Fruit fly (Drosophila melanogaster) whole organism, embryonic: ENCODE data around the gene CG34276.
A peak's percentile ranks its signal among the peaks of the same experiment; 100 is the strongest.

ENCODE experiments used
- CG11398 ChIP-seq: fragments of 200-800 bp; sonication (Bioruptor generic); optimal IDR thresholded peaks from 2 replicates; lab custom pipeline; 2016; ENCODE audit warnings: missing biosample characterization, missing genetic modification characterization
- CG12071 ChIP-seq: fragments of 200-800 bp; sonication (Bioruptor generic); optimal IDR thresholded peaks from 3 replicates; lab custom pipeline; 2018; ENCODE audit warnings: missing biosample characterization, mild to moderate bottlenecking, missing genetic modification characterization
- CG12769 ChIP-seq: fragments of 200-800 bp; sonication (Bioruptor generic); optimal IDR thresholded peaks from 2 replicates; lab custom pipeline; 2019; ENCODE audit warnings: missing biosample characterization, mild to moderate bottlenecking, missing genetic modification characterization, moderate library complexity
- CG13424 ChIP-seq: fragments of 200-800 bp; sonication (Bioruptor generic); optimal IDR thresholded peaks from 2 replicates; lab custom pipeline; 2019; ENCODE audit warnings: missing biosample characterization, mild to moderate bottlenecking, missing genetic modification characterization, moderate library complexity
- CG1603 ChIP-seq: fragments of 200-800 bp; sonication (Bioruptor generic); optimal IDR thresholded peaks from 2 replicates; lab custom pipeline; 2019; ENCODE audit warnings: missing biosample characterization, mild to moderate bottlenecking, missing genetic modification characterization, moderate library complexity
- CG18262 ChIP-seq: fragments of 200-800 bp; optimal IDR thresholded peaks from 3 replicates; lab custom pipeline; 2019; ENCODE audit warnings: missing biosample characterization, mild to moderate bottlenecking, missing genetic modification characterization, moderate library complexity
- CG2202 ChIP-seq: fragments of 200-800 bp; sonication (Bioruptor generic); optimal IDR thresholded peaks from 2 replicates; lab custom pipeline; 2018; ENCODE audit warnings: missing biosample characterization, mild to moderate bottlenecking, missing genetic modification characterization
- CG31365 ChIP-seq: fragments of 200-800 bp; sonication (Bioruptor generic); optimal IDR thresholded peaks from 2 replicates; lab custom pipeline; 2018; ENCODE audit warnings: missing biosample characterization, mild to moderate bottlenecking, missing genetic modification characterization
- CG31441 ChIP-seq: fragments of 200-800 bp; sonication (Bioruptor generic); IDR thresholded peaks from 2 replicates; pipeline ENCODE4 v1.3.6; 2022; ENCODE audit warnings: missing biosample characterization, missing genetic modification characterization
- CG33213 ChIP-seq: fragments of 200-800 bp; sonication (Bioruptor generic); optimal IDR thresholded peaks from 3 replicates; lab custom pipeline; 2016; ENCODE audit warnings: missing biosample characterization, missing genetic modification characterization
- CG33557 ChIP-seq: fragments of 200-800 bp; sonication (Bioruptor generic); optimal IDR thresholded peaks from 2 replicates; lab custom pipeline; 2019; ENCODE audit warnings: missing biosample characterization, mild to moderate bottlenecking, missing genetic modification characterization, moderate library complexity
- CG4360 ChIP-seq: fragments of 200-800 bp; sonication (Bioruptor generic); IDR thresholded peaks from 2 replicates; pipeline ENCODE4 v1.3.6; 2022; ENCODE audit warnings: missing biosample characterization, missing genetic modification characterization
- CG4854 ChIP-seq: fragments of 200-800 bp; sonication (Bioruptor generic); optimal IDR thresholded peaks from 2 replicates; lab custom pipeline; 2016; ENCODE audit warnings: missing biosample characterization, missing genetic modification characterization, inconsistent platforms
- CG5245 ChIP-seq: fragments of 200-800 bp; sonication (Bioruptor generic); optimal IDR thresholded peaks from 3 replicates; lab custom pipeline; 2016; ENCODE audit warnings: missing biosample characterization, missing genetic modification characterization
- CG6272 ChIP-seq: fragments of 200-800 bp; sonication (Bioruptor generic); IDR thresholded peaks from 2 replicates; pipeline ENCODE4 v1.3.6; 2022; ENCODE audit warnings: missing biosample characterization, missing genetic modification characterization
- CG6689 ChIP-seq: fragments of 200-800 bp; sonication (Bioruptor generic); IDR thresholded peaks from 2 replicates; pipeline ENCODE4 v1.3.6; 2022; ENCODE audit warnings: missing biosample characterization, missing genetic modification characterization
- CG8359 ChIP-seq: fragments of 200-800 bp; sonication (Bioruptor generic); optimal IDR thresholded peaks from 2 replicates; lab custom pipeline; 2017; ENCODE audit warnings: missing biosample characterization, mild to moderate bottlenecking, missing genetic modification characterization, borderline replicate concordance
- Chrac-16 ChIP-seq: fragments of 200-800 bp; sonication (Bioruptor generic); optimal IDR thresholded peaks from 3 replicates; lab custom pipeline; 2016; ENCODE audit warnings: missing biosample characterization, missing genetic modification characterization
- D19A ChIP-seq: fragments of 200-800 bp; optimal IDR thresholded peaks from 3 replicates; lab custom pipeline; 2019; ENCODE audit warnings: missing biosample characterization, mild to moderate bottlenecking, missing genetic modification characterization, moderate library complexity
- Dbx ChIP-seq: fragments of 200-800 bp; sonication (Bioruptor generic); IDR thresholded peaks from 3 replicates; pipeline ENCODE4 v1.3.6; 2022; ENCODE audit warnings: missing biosample characterization, missing genetic modification characterization
- Fer3 ChIP-seq: fragments of 200-800 bp; sonication (Bioruptor generic); optimal IDR thresholded peaks from 2 replicates; lab custom pipeline; 2018; ENCODE audit warnings: missing biosample characterization, mild to moderate bottlenecking, missing genetic modification characterization, moderate library complexity
- HHEX ChIP-seq: fragments of 200-800 bp; sonication (Bioruptor generic); optimal IDR thresholded peaks from 3 replicates; lab custom pipeline; 2017; ENCODE audit warnings: missing biosample characterization, mild to moderate bottlenecking, missing genetic modification characterization, missing genetic modification reagents
- Jarid2 ChIP-seq: fragments of 200-800 bp; sonication (Bioruptor generic); optimal IDR thresholded peaks from 3 replicates; lab custom pipeline; 2017; ENCODE audit warnings: mild to moderate bottlenecking, missing biosample characterization, missing genetic modification reagents, missing genetic modification characterization
- Lim3 ChIP-seq: fragments of 200-800 bp; sonication (Bioruptor generic); IDR thresholded peaks from 2 replicates; pipeline ENCODE4 v1.3.6; 2022; ENCODE audit warnings: missing biosample characterization, missing genetic modification characterization
- Lpt ChIP-seq: fragments of >200 bp; optimal IDR thresholded peaks from 2 replicates; lab custom pipeline; 2018; ENCODE audit warnings: missing biosample characterization, missing genetic modification characterization
- MTF-1 ChIP-seq: fragments of 200-800 bp; sonication (Bioruptor generic); optimal IDR thresholded peaks from 2 replicates; lab custom pipeline; 2018; ENCODE audit warnings: missing biosample characterization, mild to moderate bottlenecking, missing genetic modification characterization, borderline replicate concordance
- Nf-YA ChIP-seq: fragments of 200-800 bp; sonication (Bioruptor generic); IDR thresholded peaks from 2 replicates; pipeline ENCODE4 v1.3.6; 2022; ENCODE audit warnings: missing biosample characterization, missing genetic modification characterization
- Opbp ChIP-seq: fragments of 200-800 bp; sonication (Bioruptor generic); IDR thresholded peaks from 3 replicates; pipeline ENCODE4 v1.3.6; 2022; ENCODE audit warnings: missing biosample characterization, missing genetic modification characterization; ENCODE audit not compliant: partially characterized antibody
- Sox102F ChIP-seq: fragments of 200-800 bp; sonication (Bioruptor generic); optimal IDR thresholded peaks from 2 replicates; lab custom pipeline; 2018; ENCODE audit warnings: missing biosample characterization, mild to moderate bottlenecking, missing genetic modification characterization, moderate library complexity
- TFAM ChIP-seq: fragments of 200-800 bp; sonication (Bioruptor generic); optimal IDR thresholded peaks from 2 replicates; lab custom pipeline; 2017; ENCODE audit warnings: missing biosample characterization, missing genetic modification characterization, inconsistent platforms
- Xrp1 ChIP-seq: fragments of 200-800 bp; sonication (Bioruptor generic); IDR thresholded peaks from 2 replicates; pipeline ENCODE4 v1.3.6; 2022; ENCODE audit warnings: missing biosample characterization, missing genetic modification characterization
- al ChIP-seq: fragments of 200-800 bp; sonication (Bioruptor generic); IDR thresholded peaks from 2 replicates; pipeline ENCODE4 v1.3.6; 2022; ENCODE audit warnings: missing biosample characterization, missing genetic modification characterization
- ap ChIP-seq: fragments of 200-800 bp; sonication (Bioruptor generic); IDR thresholded peaks from 2 replicates; pipeline ENCODE4 v1.3.6; 2022; ENCODE audit warnings: missing biosample characterization, missing genetic modification characterization
- chm ChIP-seq: fragments of 200-800 bp; sonication (Bioruptor generic); IDR thresholded peaks from 2 replicates; pipeline ENCODE4 v1.3.6; 2022; ENCODE audit warnings: missing biosample characterization, missing genetic modification characterization
- crc ChIP-seq: fragments of 200-800 bp; sonication (Bioruptor generic); optimal IDR thresholded peaks from 2 replicates; lab custom pipeline; 2016; ENCODE audit warnings: missing biosample characterization, missing genetic modification characterization
- danr ChIP-seq: fragments of 200-800 bp; sonication (Bioruptor generic); IDR thresholded peaks from 2 replicates; pipeline ENCODE4 v1.3.6; 2022; ENCODE audit warnings: missing biosample characterization, missing genetic modification characterization
- ewg ChIP-seq: fragments of 200-800 bp; sonication (Bioruptor generic); optimal IDR thresholded peaks from 3 replicates; lab custom pipeline; 2017; ENCODE audit warnings: mild to moderate bottlenecking, missing biosample characterization, missing genetic modification reagents, missing genetic modification characterization
- fd96Cb ChIP-seq: fragments of 200-800 bp; sonication (Bioruptor generic); optimal IDR thresholded peaks from 2 replicates; lab custom pipeline; 2018; ENCODE audit warnings: missing biosample characterization, mild to moderate bottlenecking, missing genetic modification characterization, moderate library complexity
- gsb-n ChIP-seq: fragments of 200-800 bp; sonication (Bioruptor generic); optimal IDR thresholded peaks from 3 replicates; lab custom pipeline; 2018; ENCODE audit warnings: missing biosample characterization, mild to moderate bottlenecking, missing genetic modification characterization
- jing ChIP-seq: fragments of 200-800 bp; sonication (Bioruptor generic); optimal IDR thresholded peaks from 2 replicates; lab custom pipeline; 2018; ENCODE audit warnings: missing biosample characterization, mild to moderate bottlenecking, missing genetic modification characterization
- maf-S ChIP-seq: fragments of 200-800 bp; sonication (Bioruptor generic); optimal IDR thresholded peaks from 2 replicates; lab custom pipeline; 2016; ENCODE audit warnings: missing biosample characterization, missing genetic modification characterization
- nau ChIP-seq: fragments of 200-800 bp; sonication (Bioruptor generic); optimal IDR thresholded peaks from 3 replicates; lab custom pipeline; 2017; ENCODE audit warnings: missing biosample characterization, mild to moderate bottlenecking, missing genetic modification characterization, missing genetic modification reagents
- nerfin-2 ChIP-seq: fragments of 200-800 bp; sonication (Bioruptor generic); IDR thresholded peaks from 2 replicates; pipeline ENCODE4 v1.3.6; 2022; ENCODE audit warnings: missing biosample characterization, missing genetic modification characterization; ENCODE audit not compliant: partially characterized antibody
- nom ChIP-seq: fragments of 200-800 bp; sonication (Bioruptor generic); optimal IDR thresholded peaks from 2 replicates; lab custom pipeline; 2017; ENCODE audit warnings: missing biosample characterization, missing genetic modification characterization, mild to moderate bottlenecking, moderate library complexity, missing genetic modification reagents
- pzg ChIP-seq: fragments of 200-800 bp; sonication (Bioruptor generic); optimal IDR thresholded peaks from 3 replicates; lab custom pipeline; 2018; ENCODE audit warnings: missing biosample characterization, mild to moderate bottlenecking, missing genetic modification characterization, moderate library complexity
- row ChIP-seq: fragments of 200-800 bp; sonication (Bioruptor generic); IDR thresholded peaks from 3 replicates; pipeline ENCODE4 v1.3.6; 2022; ENCODE audit warnings: missing biosample characterization, missing genetic modification characterization
- shn ChIP-seq: fragments of 200-800 bp; sonication (Bioruptor generic); optimal IDR thresholded peaks from 3 replicates; lab custom pipeline; 2016; ENCODE audit warnings: missing biosample characterization, missing genetic modification characterization
- ttk ChIP-seq: fragments of 200-800 bp; sonication (Bioruptor generic); IDR thresholded peaks from 2 replicates; pipeline ENCODE4 v2.1.2; 2022; ENCODE audit warnings: missing biosample characterization, missing genetic modification characterization
- unc-4 ChIP-seq: fragments of 200-800 bp; sonication (Bioruptor generic); IDR thresholded peaks from 2 replicates; pipeline ENCODE4 v1.3.6; 2022; ENCODE audit warnings: missing biosample characterization, missing genetic modification characterization; ENCODE audit not compliant: partially characterized antibody
- zen2 ChIP-seq: fragments of 200-800 bp; sonication (Bioruptor generic); IDR thresholded peaks from 3 replicates; pipeline ENCODE4 v1.3.6; 2022; ENCODE audit warnings: missing biosample characterization, missing genetic modification characterization; ENCODE audit not compliant: partially characterized antibody

Gene CG34276

DNA sequence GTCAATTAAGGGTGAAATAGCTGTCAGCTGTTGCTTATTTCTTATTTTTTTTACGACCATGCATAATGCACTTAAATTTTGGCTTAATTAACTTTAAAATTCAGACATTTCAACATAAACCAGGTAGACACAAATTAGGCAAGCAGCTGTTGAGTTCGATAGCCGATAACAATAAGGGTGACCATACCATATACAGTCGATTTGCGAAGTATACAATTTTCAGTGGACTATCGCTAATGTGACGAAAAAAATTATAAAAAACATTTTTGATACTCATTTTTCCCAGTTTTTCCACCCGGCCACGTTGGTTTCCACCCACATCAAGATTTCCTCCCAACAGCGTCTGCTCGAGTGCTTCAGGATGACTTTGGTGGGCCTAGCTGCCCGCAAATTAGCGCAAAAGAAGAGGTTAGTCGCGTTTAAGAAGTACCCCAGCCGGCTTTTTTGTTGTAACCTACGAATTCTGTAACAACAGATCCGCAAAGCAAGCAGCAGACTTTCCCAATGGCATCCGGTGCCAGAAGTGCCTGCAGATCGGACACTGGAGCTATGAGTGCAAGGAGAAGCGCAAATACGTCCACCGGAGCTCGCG is 38.4 kb downstream of the CG34276 start, which contains the start of the genes CG4287 and CG5516 (continued):
- TF ChIP-seq Sox102F (GFP tag; lab: Kevin White, UChicago) (no peak), CG33213 (GFP tag; lab: Kevin White, UChicago) (no peak), nom (no peak), Nf-YA (GFP tag; lab: Robert Waterston, UW) (no peak), crc (GFP tag; lab: Kevin White, UChicago) (peak; percentile 6), maf-S (GFP tag; lab: Kevin White, UChicago) (no peak), al (no peak; the same call in 1 of the 2 replicates), nau (no peak), MTF-1 (GFP tag; lab: Kevin White, UChicago) (no peak), jing (GFP tag; lab: Kevin White, UChicago) (no peak), gsb-n (tag; lab: Kevin White, UChicago) (no peak), pzg (GFP tag; lab: Kevin White, UChicago) (peak; percentile 48), CG13424 (no peak), ttk (no peak), Jarid2 (GFP tag; lab: Kevin White, UChicago) (no peak), CG12071 (no peak), Dbx (no peak), Fer3 (tag; lab: Kevin White, UChicago) (no peak), Xrp1 (GFP tag; lab: Robert Waterston, UW) (0 out of 2 replicates have a peak, but pooled peaks have one; percentile 19), CG2202 (no peak), D19A (tag; lab: Kevin White, UChicago) (no peak), CG1603 (peak; percentile 54), CG6272 (GFP tag; lab: Robert Waterston, UW) (no peak), ewg (GFP tag; lab: Kevin White, UChicago) (no peak), TFAM (GFP tag; lab: Kevin White, UChicago) (no peak), CG31441 (GFP tag; lab: Robert Waterston, UW) (no peak), shn (GFP tag; lab: Kevin White, UChicago) (no peak), CG5245 (no peak), Lim3 (GFP tag; lab: Robert Waterston, UW) (no peak), Opbp (GFP tag; lab: Robert Waterston, UW) (no peak), HHEX (GFP tag; lab: Kevin White, UChicago) (no peak), CG4854 (GFP tag; lab: Kevin White, UChicago) (no peak), CG4360 (no peak), CG33557 (GFP tag; lab: Kevin White, UChicago) (no peak), CG12769 (no peak), zen2 (GFP tag; lab: Robert Waterston, UW) (no peak; the same call in 2 of the 3 replicates), nerfin-2 (GFP tag; lab: Robert Waterston, UW) (peak; percentile 48; the same call in 1 of the 2 replicates), Lpt (no peak), fd96Cb (no peak), row (peak; percentile 15; the same call in 1 of the 3 replicates), unc-4 (GFP tag; lab: Robert Waterston, UW) (peak; percentile 44; the same call in 1 of the 2 replicates), danr (no peak), CG11398 (GFP tag; lab: Kevin White, UChicago) (no peak), ap (GFP tag; lab: Robert Waterston, UW) (no peak), chm (no peak), CG18262 (tag; lab: Kevin White, UChicago) (no peak), Chrac-16 (peak; percentile 28), CG6689 (GFP tag; lab: Robert Waterston, UW) (no peak), CG31365 (no peak), CG8359 (GFP tag; lab: Kevin White, UChicago) (no peak)
